Worm (Caenorhabditis elegans): Measurements from ENCODE around the gene glc-1.

Gene glc-1

ce11 chrV:16213323-16213722 lies 6.1 kb upstream of the glc-1 start:
- no peak for TF ChIP-seq ZK546.5 (tag; optimal IDR thresholded peaks at IDR 0.05)
- TF ChIP-seq egl-27 (tag; optimal IDR thresholded peaks at IDR 0.05) = no peak
- TF ChIP-seq egl-43 (GFP tag; IDR thresholded peaks at IDR 0.05) = no peak
- TF ChIP-seq lir-3 (tag; optimal IDR thresholded peaks at IDR 0.05) = no peak
- TF ChIP-seq dmd-9 (GFP tag; IDR thresholded peaks at IDR 0.05) = no peak
- no peak for TF ChIP-seq rbr-2 (tag; optimal IDR thresholded peaks at IDR 0.05)
- no peak for TF ChIP-seq ceh-62 (tag; optimal IDR thresholded peaks at IDR 0.05)
- TF ChIP-seq F49E8.2 (tag; optimal IDR thresholded peaks at IDR 0.05; ENCODE audit: borderline replicate concordance) = no peak
- no peak for TF ChIP-seq daf-19 (GFP tag; conservative IDR thresholded peaks at IDR 0.05)
- no peak for TF ChIP-seq mep-1 (tag; optimal IDR thresholded peaks at IDR 0.05)
- TF ChIP-seq Y105C5A.15 (GFP tag; IDR thresholded peaks at IDR 0.05) = no peak
- TF ChIP-seq nhr-76 (tag; optimal IDR thresholded peaks at IDR 0.05) = no peak
- no peak for TF ChIP-seq pha-4 (GFP tag; IDR thresholded peaks at IDR 0.05)
- no peak for TF ChIP-seq pha-4 (tag; optimal IDR thresholded peaks at IDR 0.05)
- peak; percentile 90 for TF ChIP-seq dmd-6 (GFP tag; IDR thresholded peaks at IDR 0.05)
- TF ChIP-seq hmg-1.1 (GFP tag; IDR thresholded peaks at IDR 0.05) = no peak
- no peak for TF ChIP-seq ama-1 (optimal IDR thresholded peaks at IDR 0.05)
- no peak for TF ChIP-seq madf-9 (GFP tag; conservative IDR thresholded peaks at IDR 0.05)
- peak in 1 of 2 experiments; percentile 63 for TF ChIP-seq mdl-1 (tag; optimal IDR thresholded peaks at IDR 0.05)
- peak; percentile 89 for TF ChIP-seq nhr-48 (tag; optimal IDR thresholded peaks at IDR 0.05)
- no peak for TF ChIP-seq mdt-29 (GFP tag; IDR thresholded peaks at IDR 0.05)
- TF ChIP-seq zfp-3 (GFP tag; conservative IDR thresholded peaks at IDR 0.05) = no peak
- TF ChIP-seq ztf-7 (tag; optimal IDR thresholded peaks at IDR 0.05) = no peak
- TF ChIP-seq ceh-44 (GFP tag; IDR thresholded peaks at IDR 0.05) = no peak
- TF ChIP-seq sdz-12 (GFP tag; optimal IDR thresholded peaks at IDR 0.05) = no peak
- no peak for TF ChIP-seq R02D3.7 (tag; optimal IDR thresholded peaks at IDR 0.05)
- TF ChIP-seq nhr-11 (tag; optimal IDR thresholded peaks at IDR 0.05) = no peak
- TF ChIP-seq lin-29 (GFP tag; IDR thresholded peaks at IDR 0.05) = no peak
- peak; percentile 65 for TF ChIP-seq hlh-11 (tag; optimal IDR thresholded peaks at IDR 0.05)
- peak; percentile 70 for TF ChIP-seq nhr-28 (tag; optimal IDR thresholded peaks at IDR 0.05)
- TF ChIP-seq zfp-2 (tag; optimal IDR thresholded peaks at IDR 0.05) = no peak
- TF ChIP-seq skn-1 (tag; optimal IDR thresholded peaks at IDR 0.05) = no peak
- no peak for TF ChIP-seq T26A8.4 (GFP tag; IDR thresholded peaks at IDR 0.05)
- TF ChIP-seq ZK337.2 (GFP tag; IDR thresholded peaks at IDR 0.05) = no peak
- TF ChIP-seq F10B5.3 (tag; optimal IDR thresholded peaks at IDR 0.05) = no peak
- no peak for TF ChIP-seq lin-13 (GFP tag; optimal IDR thresholded peaks at IDR 0.05)
- TF ChIP-seq tra-1 (GFP tag; IDR thresholded peaks at IDR 0.05) = 0 out of 2 replicates have a peak, but pooled peaks have one; percentile 29
- no peak for TF ChIP-seq lin-15B (tag; optimal IDR thresholded peaks at IDR 0.05)
- no peak for TF ChIP-seq dpl-1 (GFP tag; optimal IDR thresholded peaks at IDR 0.05)
- TF ChIP-seq unc-62 (GFP tag; optimal IDR thresholded peaks at IDR 0.05 in 1 of 2) = peak in 1 of 2 experiments; percentile 82
- TF ChIP-seq unc-62 (tag; optimal IDR thresholded peaks at IDR 0.05) = no peak
- TF ChIP-seq set-16 (GFP tag; IDR thresholded peaks at IDR 0.05) = no peak
- no peak for TF ChIP-seq vab-7 (GFP tag; IDR thresholded peaks at IDR 0.05)
- no peak for TF ChIP-seq unc-39 (tag; optimal IDR thresholded peaks at IDR 0.05)
- no peak for TF ChIP-seq nhr-10 (tag; optimal IDR thresholded peaks at IDR 0.05)
- peak; percentile 41 for TF ChIP-seq hlh-30 (tag; optimal IDR thresholded peaks at IDR 0.05; ENCODE audit: insufficient read depth)
- no peak for TF ChIP-seq nhr-102 (tag; optimal IDR thresholded peaks at IDR 0.05)
- TF ChIP-seq lin-1 (GFP tag; IDR thresholded peaks at IDR 0.05) = no peak
- TF ChIP-seq Y75B8A.6 (GFP tag; IDR thresholded peaks at IDR 0.05) = no peak
- TF ChIP-seq D1046.2 (GFP tag; IDR thresholded peaks at IDR 0.05) = no peak
- TF ChIP-seq ctbp-1 (GFP tag; IDR thresholded peaks at IDR 0.05) = no peak
- no peak for TF ChIP-seq snpc-1.2 (GFP tag; IDR thresholded peaks at IDR 0.05)
